Worm (Caenorhabditis elegans): Measurements from ENCODE around the gene T22D1.8.

- TF ChIP-seq F13C5.2 (tag; optimal IDR thresholded peaks at IDR 0.05), result no peak
- TF ChIP-seq ets-7 (tag; optimal IDR thresholded peaks at IDR 0.05), result no peak
- TF ChIP-seq hmbx-1 (tag; optimal IDR thresholded peaks at IDR 0.05), result no peak
- no peak for TF ChIP-seq ama-1 (optimal IDR thresholded peaks at IDR 0.05)
- no peak for TF ChIP-seq ceh-36 (tag; optimal IDR thresholded peaks at IDR 0.05)
- TF ChIP-seq sea-1 (GFP tag; conservative IDR thresholded peaks at IDR 0.05), result no peak
- no peak for TF ChIP-seq aly-1 (tag; optimal IDR thresholded peaks at IDR 0.05)
- no peak for TF ChIP-seq hnd-1 (tag; optimal IDR thresholded peaks at IDR 0.05)
- TF ChIP-seq tbx-11 (GFP tag; IDR thresholded peaks at IDR 0.05), result no peak
These were observed 48.5 kb upstream of the T22D1.8 start for ce11 chrIV:6954682-6955081.

Data from whole organism, early embryonic.